Worm (Caenorhabditis elegans) whole organism, L2 larva: Measurements from ENCODE around the gene clec-160.

ENCODE experiments used
- ceh-82 ChIP-seq: fragments of 150-350 bp; optimal IDR thresholded peaks from 2 replicates; lab custom pipeline; 2014; ENCODE audit warnings: missing biosample characterization, missing genetic modification characterization
- nhr-12 ChIP-seq: fragments of 150-350 bp; optimal IDR thresholded peaks from 2 replicates; lab custom pipeline; 2014; ENCODE audit warnings: missing biosample characterization, missing genetic modification characterization
- nhr-23 ChIP-seq: fragments of 150-350 bp; optimal IDR thresholded peaks from 2 replicates; lab custom pipeline; 2014; ENCODE audit warnings: missing biosample characterization, missing genetic modification reagents, missing genetic modification characterization
- nhr-77 ChIP-seq: fragments of 150-350 bp; optimal IDR thresholded peaks from 2 replicates; lab custom pipeline; 2014; ENCODE audit warnings: missing biosample characterization, missing genetic modification characterization

ce11 chrIII:8324412-8324811 is 48.6 kb upstream of the clec-160 start, which contains the start of gene F10E9.12:
- no peak for TF ChIP-seq ceh-82 (tag; lab: Kevin White, UChicago)
- no peak for TF ChIP-seq nhr-12
- no peak for TF ChIP-seq nhr-77 (tag; lab: Kevin White, UChicago)
- no peak for TF ChIP-seq nhr-23 (tag; lab: Kevin White, UChicago)
